Fruit fly (Drosophila melanogaster): ENCODE data around the gene CG5664.

The CG5664 gene

DNA sequence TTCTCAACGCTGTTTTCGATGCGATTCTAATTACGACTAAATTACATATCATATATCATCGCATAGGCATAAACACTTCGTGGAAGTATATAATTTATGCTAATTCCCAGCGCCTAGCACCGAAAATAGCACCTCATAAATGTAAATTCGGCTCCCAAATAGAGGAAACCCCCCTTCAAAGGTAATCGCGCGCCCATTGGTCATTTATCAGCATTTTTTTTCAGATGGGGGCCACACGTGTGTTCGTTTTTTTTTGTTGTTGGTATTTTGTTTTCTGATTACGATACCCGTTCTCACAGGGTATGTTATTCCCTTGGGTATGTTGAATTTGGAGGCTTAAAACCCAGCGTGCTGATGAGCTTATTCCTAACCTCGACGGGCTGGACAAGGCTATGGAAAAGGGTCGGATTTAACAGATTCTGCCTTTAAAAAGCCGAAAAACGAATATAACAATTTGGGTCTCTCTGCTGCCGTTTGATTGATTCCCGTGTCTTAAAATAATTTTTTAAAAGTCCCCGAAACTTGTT is 24.2 kb downstream of the CG5664 start:
- TF ChIP-seq CG4496 (GFP tag; IDR thresholded peaks at IDR 0.05): no peak
- TF ChIP-seq EcR (GFP tag; optimal IDR thresholded peaks at IDR 0.05): no peak
- TF ChIP-seq Pif1B (GFP tag; optimal IDR thresholded peaks at IDR 0.05): no peak
- TF ChIP-seq gl (tag; optimal IDR thresholded peaks at IDR 0.05): no peak
- no peak for TF ChIP-seq CG13204 (GFP tag; optimal IDR thresholded peaks at IDR 0.05)
- TF ChIP-seq D1 (tag; optimal IDR thresholded peaks at IDR 0.05): no peak
- no peak for TF ChIP-seq Pif1A (GFP tag; optimal IDR thresholded peaks at IDR 0.05)
- no peak for TF ChIP-seq CG17806 (tag; optimal IDR thresholded peaks at IDR 0.05)
- TF ChIP-seq rn (GFP tag; IDR thresholded peaks at IDR 0.05): no peak

DNA sequence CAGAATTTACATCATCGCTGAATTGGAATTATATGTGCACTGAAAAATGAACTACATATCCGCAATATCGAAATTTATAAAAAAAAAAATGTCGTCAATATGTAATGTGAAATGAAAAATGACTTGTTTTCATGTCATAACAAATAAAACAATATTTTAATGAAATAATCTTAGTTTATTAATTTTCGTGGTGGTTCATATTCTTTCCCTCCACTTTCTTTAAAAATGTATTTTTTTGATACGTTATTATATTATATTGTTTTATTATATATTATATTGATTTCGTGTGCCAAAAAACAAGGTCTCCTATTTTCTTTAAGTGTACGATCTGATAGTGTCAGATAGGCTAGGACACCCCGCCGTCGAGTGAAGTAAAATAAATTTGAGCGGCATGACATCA is 26.8 kb downstream of the CG5664 start:
- TF ChIP-seq fd96Ca (GFP tag; IDR thresholded peaks at IDR 0.05) (no peak), Pif1A (GFP tag; optimal IDR thresholded peaks at IDR 0.05) (peak; percentile 9)

DNA sequence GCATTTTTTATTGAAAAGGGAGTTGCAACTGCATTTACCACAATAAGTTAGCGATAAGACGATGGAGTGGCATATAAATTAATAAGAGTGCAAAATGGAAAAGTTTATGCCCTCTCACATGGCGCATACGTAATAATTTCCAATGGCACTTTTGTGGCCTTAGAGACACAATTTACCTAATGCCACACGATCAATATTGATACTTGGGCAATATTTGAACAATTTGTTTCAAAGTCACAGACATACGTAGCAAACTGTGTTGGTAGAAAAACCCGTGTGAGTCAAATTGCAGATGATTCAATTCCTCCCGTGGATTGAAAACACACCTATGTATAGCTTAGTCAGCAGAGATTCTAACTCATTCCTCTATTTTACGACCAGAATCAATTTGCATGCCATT is 29.0 kb downstream of the CG5664 start:
- no peak for TF ChIP-seq Pif1A (GFP tag; optimal IDR thresholded peaks at IDR 0.05)
- no peak for TF ChIP-seq D1 (tag; optimal IDR thresholded peaks at IDR 0.05)
- TF ChIP-seq EcR (GFP tag; optimal IDR thresholded peaks at IDR 0.05): no peak
- no peak for TF ChIP-seq CG13204 (GFP tag; optimal IDR thresholded peaks at IDR 0.05)
- no peak for TF ChIP-seq CG9948 (tag; optimal IDR thresholded peaks at IDR 0.05)
- TF ChIP-seq CG4496 (GFP tag; IDR thresholded peaks at IDR 0.05): no peak
- TF ChIP-seq CG14655 (GFP tag; optimal IDR thresholded peaks at IDR 0.05): no peak
- TF ChIP-seq CG34367 (tag; optimal IDR thresholded peaks at IDR 0.05): no peak
- no peak for TF ChIP-seq gl (tag; optimal IDR thresholded peaks at IDR 0.05)
- TF ChIP-seq CG8159 (tag; optimal IDR thresholded peaks at IDR 0.05): no peak
- no peak for TF ChIP-seq CG10348 (GFP tag; IDR thresholded peaks at IDR 0.05)
- TF ChIP-seq CG15710 (tag; optimal IDR thresholded peaks at IDR 0.05): no peak
- no peak for TF ChIP-seq CG12605 (GFP tag; IDR thresholded peaks at IDR 0.05)
- no peak for TF ChIP-seq Pif1B (GFP tag; optimal IDR thresholded peaks at IDR 0.05)
- TF ChIP-seq rn (GFP tag; IDR thresholded peaks at IDR 0.05): no peak
- no peak for TF ChIP-seq Snoo (tag; optimal IDR thresholded peaks at IDR 0.05)
- TF ChIP-seq CG8301 (tag; optimal IDR thresholded peaks at IDR 0.05): no peak
- no peak for TF ChIP-seq CG32121 (GFP tag; IDR thresholded peaks at IDR 0.05)
- TF ChIP-seq Ets98B (GFP tag; IDR thresholded peaks at IDR 0.05): no peak

DNA sequence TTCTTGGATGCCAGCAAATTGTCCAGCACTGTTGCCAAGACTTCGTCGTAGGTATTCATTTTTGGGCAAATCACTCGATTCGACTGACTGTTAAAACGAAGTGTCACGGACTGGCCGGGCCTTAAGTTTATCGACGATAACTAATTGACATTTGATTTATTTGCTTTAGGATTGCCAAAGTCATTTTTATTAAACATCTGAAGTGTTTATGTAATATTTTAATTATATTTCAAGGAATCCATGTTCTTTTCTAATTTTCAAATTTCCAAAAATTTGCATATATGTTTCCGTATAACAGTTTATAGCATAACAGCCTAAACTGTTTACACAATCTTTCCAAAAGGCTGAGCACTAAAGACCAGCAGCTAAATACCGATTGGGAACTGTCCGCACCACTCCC is 34.5 kb downstream of the CG5664 start, which contains the start of gene sa:
TSS of gene sa (minus strand) at position 101 of the 400 bp plus-strand sequence.
- no peak for TF ChIP-seq gl (tag; optimal IDR thresholded peaks at IDR 0.05)
- no peak for TF ChIP-seq CG34367 (tag; optimal IDR thresholded peaks at IDR 0.05)
- TF ChIP-seq D1 (tag; optimal IDR thresholded peaks at IDR 0.05): no peak
- no peak for TF ChIP-seq CG13204 (GFP tag; optimal IDR thresholded peaks at IDR 0.05)
- no peak for TF ChIP-seq Ets98B (GFP tag; IDR thresholded peaks at IDR 0.05)

DNA sequence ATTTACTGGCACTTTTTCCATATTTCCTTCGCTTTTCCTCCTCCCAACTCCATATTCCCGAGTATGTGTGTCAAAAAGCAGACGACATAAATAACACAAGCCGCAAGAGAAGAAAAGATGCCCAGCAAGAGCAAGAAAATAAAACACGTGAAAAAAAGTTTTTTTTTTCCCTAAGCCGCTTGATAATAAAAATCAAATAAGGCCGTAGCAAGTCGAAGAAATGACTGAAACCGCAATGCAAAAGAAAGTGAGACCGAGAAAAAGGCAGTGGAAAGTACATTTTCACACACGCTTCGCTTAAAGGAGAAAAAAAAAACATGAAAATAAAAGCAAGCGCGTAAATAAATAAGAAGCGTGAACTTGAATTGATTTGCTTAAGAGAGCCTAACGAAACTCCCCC is 38.6 kb downstream of the CG5664 start:
- TF ChIP-seq CG13204 (GFP tag; optimal IDR thresholded peaks at IDR 0.05) (no peak), Snoo (tag; optimal IDR thresholded peaks at IDR 0.05) (no peak), CG17806 (tag; optimal IDR thresholded peaks at IDR 0.05) (no peak), CG15710 (tag; optimal IDR thresholded peaks at IDR 0.05) (no peak), CG14655 (GFP tag; optimal IDR thresholded peaks at IDR 0.05) (no peak), CG12605 (GFP tag; IDR thresholded peaks at IDR 0.05) (no peak), Pif1A (GFP tag; optimal IDR thresholded peaks at IDR 0.05) (no peak), EcR (GFP tag; optimal IDR thresholded peaks at IDR 0.05) (no peak), gl (tag; optimal IDR thresholded peaks at IDR 0.05) (no peak), CG8159 (tag; optimal IDR thresholded peaks at IDR 0.05) (no peak), rn (GFP tag; IDR thresholded peaks at IDR 0.05) (no peak), CG8301 (tag; optimal IDR thresholded peaks at IDR 0.05) (no peak), D1 (tag; optimal IDR thresholded peaks at IDR 0.05) (no peak), CG4496 (GFP tag; IDR thresholded peaks at IDR 0.05) (no peak), CG9948 (tag; optimal IDR thresholded peaks at IDR 0.05) (no peak)

DNA sequence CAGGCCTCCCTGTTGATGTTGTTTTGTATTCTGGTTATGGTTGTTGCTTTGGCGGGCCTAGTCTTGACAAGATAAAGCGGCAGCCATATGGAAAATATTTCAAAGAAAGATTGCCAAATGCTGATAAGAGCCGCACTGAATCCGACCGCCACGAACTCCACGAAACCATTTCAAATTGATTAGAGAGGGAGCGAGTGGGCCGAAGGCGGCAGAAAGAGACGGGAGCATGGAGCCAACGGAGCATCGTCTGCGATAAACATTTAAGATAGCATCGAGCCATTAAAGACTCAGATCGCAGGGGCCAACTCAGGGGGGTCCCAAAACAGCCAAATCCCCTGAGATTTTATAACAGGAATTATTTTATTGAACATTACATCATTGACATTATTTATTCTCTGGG is 41.0 kb downstream of the CG5664 start:
- TF ChIP-seq CG14655 (GFP tag; optimal IDR thresholded peaks at IDR 0.05): no peak
- no peak for TF ChIP-seq CG12605 (GFP tag; IDR thresholded peaks at IDR 0.05)
- no peak for TF ChIP-seq CG4496 (GFP tag; IDR thresholded peaks at IDR 0.05)
- no peak for TF ChIP-seq fd96Ca (GFP tag; IDR thresholded peaks at IDR 0.05)
- TF ChIP-seq CG13204 (GFP tag; optimal IDR thresholded peaks at IDR 0.05): no peak
- TF ChIP-seq CG32121 (GFP tag; IDR thresholded peaks at IDR 0.05): no peak
- TF ChIP-seq D1 (tag; optimal IDR thresholded peaks at IDR 0.05): no peak
- TF ChIP-seq Pif1B (GFP tag; optimal IDR thresholded peaks at IDR 0.05): no peak
- TF ChIP-seq Snoo (tag; optimal IDR thresholded peaks at IDR 0.05): no peak
- TF ChIP-seq CG9948 (tag; optimal IDR thresholded peaks at IDR 0.05): no peak
- no peak for TF ChIP-seq CG34367 (tag; optimal IDR thresholded peaks at IDR 0.05)
- no peak for TF ChIP-seq CG10348 (GFP tag; IDR thresholded peaks at IDR 0.05)
- TF ChIP-seq rn (GFP tag; IDR thresholded peaks at IDR 0.05): no peak
- TF ChIP-seq CG8301 (tag; optimal IDR thresholded peaks at IDR 0.05): no peak
- no peak for TF ChIP-seq gl (tag; optimal IDR thresholded peaks at IDR 0.05)
- no peak for TF ChIP-seq Pif1A (GFP tag; optimal IDR thresholded peaks at IDR 0.05)
- no peak for TF ChIP-seq Ets98B (GFP tag; IDR thresholded peaks at IDR 0.05)
- no peak for TF ChIP-seq CG15710 (tag; optimal IDR thresholded peaks at IDR 0.05)
- TF ChIP-seq CG17806 (tag; optimal IDR thresholded peaks at IDR 0.05): no peak
- TF ChIP-seq CG8159 (tag; optimal IDR thresholded peaks at IDR 0.05): no peak

DNA sequence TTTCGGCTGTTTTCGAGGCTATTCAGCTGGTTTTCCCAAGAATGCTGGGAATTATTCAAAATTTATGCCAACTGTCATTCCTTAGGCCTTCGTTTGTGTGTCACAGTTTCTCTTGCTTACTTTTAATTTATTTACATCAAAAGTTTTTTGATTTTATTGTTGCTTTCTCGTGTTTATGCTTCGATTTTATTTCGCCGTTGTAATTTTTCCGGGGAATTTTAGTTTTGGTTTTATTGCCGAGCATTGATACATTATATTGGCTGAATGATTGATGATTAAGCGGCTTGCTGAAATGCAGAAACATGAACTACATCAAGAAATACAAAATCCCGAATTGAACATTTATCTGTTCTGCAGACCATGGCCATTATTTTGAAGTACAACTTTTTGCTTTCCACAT is 43.0 kb downstream of the CG5664 start:
- TF ChIP-seq CG4496 (GFP tag; IDR thresholded peaks at IDR 0.05) (no peak), Ets98B (GFP tag; IDR thresholded peaks at IDR 0.05) (no peak)
